Fruit fly (Drosophila melanogaster) whole organism, embryonic: Measurements from ENCODE around the gene CNMaR.

Source experiments
- ATbp ChIP-seq: fragments of 200-800 bp; sonication (Bioruptor generic); optimal IDR thresholded peaks from 2 replicates; lab custom pipeline; 2017; ENCODE audit warnings: missing biosample characterization, mild to moderate bottlenecking, missing genetic modification characterization, missing genetic modification reagents
- Bdp1 ChIP-seq: fragments of 200-800 bp; sonication (Bioruptor generic); optimal IDR thresholded peaks from 3 replicates; lab custom pipeline; 2016; ENCODE audit warnings: missing biosample characterization, missing genetic modification characterization
- CG11560 ChIP-seq: fragments of 200-800 bp; sonication (Bioruptor generic); IDR thresholded peaks from 3 replicates; pipeline ENCODE4 v1.3.6; 2022; ENCODE audit warnings: missing biosample characterization, missing genetic modification characterization
- CG12391 ChIP-seq: fragments of 200-800 bp; sonication (Bioruptor generic); optimal IDR thresholded peaks from 3 replicates; lab custom pipeline; 2018; ENCODE audit warnings: missing biosample characterization, mild to moderate bottlenecking, missing genetic modification characterization, moderate library complexity
- CG13775 ChIP-seq: fragments of 200-800 bp; sonication (Bioruptor generic); optimal IDR thresholded peaks from 3 replicates; lab custom pipeline; 2017; ENCODE audit warnings: missing biosample characterization, mild to moderate bottlenecking, missing genetic modification characterization
- CG14965 ChIP-seq: fragments of 200-800 bp; sonication (Bioruptor generic); optimal IDR thresholded peaks from 2 replicates; lab custom pipeline; 2016; ENCODE audit warnings: missing biosample characterization, missing genetic modification characterization, borderline replicate concordance
- CG17328 ChIP-seq: fragments of 200-800 bp; sonication (Bioruptor generic); IDR thresholded peaks from 2 replicates; pipeline ENCODE4 v1.3.6; 2022; ENCODE audit warnings: missing biosample characterization, missing genetic modification characterization
- CG17612 ChIP-seq: fragments of 200-800 bp; sonication (Bioruptor generic); IDR thresholded peaks from 2 replicates; pipeline ENCODE4 v1.3.6; 2022; ENCODE audit warnings: missing biosample characterization, missing genetic modification characterization
- CG31365 ChIP-seq: fragments of 200-800 bp; sonication (Bioruptor generic); optimal IDR thresholded peaks from 2 replicates; lab custom pipeline; 2018; ENCODE audit warnings: missing biosample characterization, mild to moderate bottlenecking, missing genetic modification characterization
- CG31441 ChIP-seq: fragments of 200-800 bp; sonication (Bioruptor generic); IDR thresholded peaks from 2 replicates; pipeline ENCODE4 v1.3.6; 2022; ENCODE audit warnings: missing biosample characterization, missing genetic modification characterization
- CG32532 ChIP-seq: fragments of 200-800 bp; sonication (Bioruptor generic); IDR thresholded peaks from 2 replicates; pipeline ENCODE4 v1.3.6; 2022; ENCODE audit warnings: missing biosample characterization, missing genetic modification characterization
- CG34224 ChIP-seq: fragments of 200-800 bp; sonication (Bioruptor generic); IDR thresholded peaks from 3 replicates; pipeline ENCODE4 v1.3.6; 2022; ENCODE audit warnings: missing biosample characterization, missing genetic modification characterization; ENCODE audit not compliant: partially characterized antibody
- CG34376 ChIP-seq: fragments of 200-800 bp; sonication (Bioruptor generic); optimal IDR thresholded peaks from 2 replicates; lab custom pipeline; 2018; ENCODE audit warnings: missing biosample characterization, mild to moderate bottlenecking, missing genetic modification characterization
- CG4282 ChIP-seq: fragments of 200-800 bp; sonication (Bioruptor generic); optimal IDR thresholded peaks from 2 replicates; lab custom pipeline; 2016; ENCODE audit warnings: missing biosample characterization, missing genetic modification characterization
- CG6175 ChIP-seq: fragments of 200-800 bp; sonication (Bioruptor generic); IDR thresholded peaks from 3 replicates; pipeline ENCODE4 v1.3.6; 2022; ENCODE audit warnings: missing biosample characterization, missing genetic modification characterization
- CG6791 ChIP-seq: fragments of 200-800 bp; sonication (Bioruptor generic); IDR thresholded peaks from 3 replicates; pipeline ENCODE4 v1.3.6; 2022; ENCODE audit warnings: missing biosample characterization, missing genetic modification characterization; ENCODE audit not compliant: partially characterized antibody
- CG7928 ChIP-seq: fragments of 200-800 bp; sonication (Bioruptor generic); optimal IDR thresholded peaks from 2 replicates; lab custom pipeline; 2017; ENCODE audit warnings: missing biosample characterization, mild to moderate bottlenecking, missing genetic modification characterization
- CG8388 ChIP-seq: fragments of 200-800 bp; sonication (Bioruptor generic); optimal IDR thresholded peaks from 2 replicates; lab custom pipeline; 2019; ENCODE audit warnings: missing biosample characterization, mild to moderate bottlenecking, missing genetic modification characterization, moderate library complexity
- CG8765 ChIP-seq: fragments of 200-800 bp; sonication (Bioruptor generic); IDR thresholded peaks from 2 replicates; pipeline ENCODE4 v1.3.6; 2022; ENCODE audit warnings: missing biosample characterization, missing genetic modification characterization
- CG8944 ChIP-seq: fragments of 200-800 bp; sonication (Bioruptor generic); optimal IDR thresholded peaks from 3 replicates; lab custom pipeline; 2016; ENCODE audit warnings: missing biosample characterization, missing genetic modification characterization
- CkIIα-i1 ChIP-seq: fragments of 200-800 bp; sonication (Bioruptor generic); IDR thresholded peaks from 2 replicates; pipeline ENCODE4 v1.3.6; 2022; ENCODE audit warnings: missing biosample characterization, missing genetic modification characterization
- D ChIP-seq, 2 experiments: fragments of 200-800 bp in 1 of 2; fragments of >200 bp in 1 of 2; sonication (Bioruptor generic) in 1 of 2; optimal IDR thresholded peaks; 2 replicates in 1 of 2; 3 replicates in 1 of 2; lab custom pipeline; 2017; ENCODE audit warnings: mild to moderate bottlenecking in 1 of 2, missing biosample characterization in 1 of 2, missing genetic modification characterization in 1 of 2, missing genetic modification reagents in 1 of 2
- Deaf1 ChIP-seq: fragments of 200-800 bp; optimal IDR thresholded peaks from 3 replicates; lab custom pipeline; 2019; ENCODE audit warnings: missing biosample characterization, mild to moderate bottlenecking, missing genetic modification characterization, moderate library complexity
- Dek ChIP-seq: fragments of 200-800 bp; sonication (Bioruptor generic); optimal IDR thresholded peaks from 3 replicates; lab custom pipeline; 2019; ENCODE audit warnings: missing biosample characterization, mild to moderate bottlenecking, missing genetic modification characterization, moderate library complexity
- Fer2 ChIP-seq: fragments of 200-800 bp; sonication (Bioruptor generic); optimal IDR thresholded peaks from 2 replicates; lab custom pipeline; 2018; ENCODE audit warnings: missing biosample characterization, mild to moderate bottlenecking, missing genetic modification characterization, moderate library complexity
- Hr51 ChIP-seq, 2 experiments: fragments of 200-800 bp; sonication (Bioruptor generic); optimal IDR thresholded peaks; 2 replicates in 1 of 2; 3 replicates in 1 of 2; lab custom pipeline; 2016 to 2018; ENCODE audit warnings: missing biosample characterization in 2 of 2, missing genetic modification characterization in 2 of 2, mild to moderate bottlenecking in 1 of 2, moderate library complexity in 1 of 2
- Hsf ChIP-seq: fragments of 200-800 bp; sonication (Bioruptor generic); optimal IDR thresholded peaks from 3 replicates; lab custom pipeline; 2016; ENCODE audit warnings: missing biosample characterization, missing genetic modification characterization
- Lpt ChIP-seq: fragments of >200 bp; optimal IDR thresholded peaks from 2 replicates; lab custom pipeline; 2018; ENCODE audit warnings: missing biosample characterization, missing genetic modification characterization
- MBD-R2 ChIP-seq: fragments of 200-800 bp; sonication (Bioruptor generic); IDR thresholded peaks from 2 replicates; pipeline ENCODE4 v1.3.6; 2022; ENCODE audit warnings: missing biosample characterization, missing genetic modification characterization
- Myb ChIP-seq: fragments of 200-800 bp; sonication (Bioruptor generic); optimal IDR thresholded peaks from 2 replicates; lab custom pipeline; 2016; ENCODE audit warnings: missing biosample characterization, missing genetic modification characterization
- Nf-YA ChIP-seq: fragments of 200-800 bp; sonication (Bioruptor generic); IDR thresholded peaks from 2 replicates; pipeline ENCODE4 v1.3.6; 2022; ENCODE audit warnings: missing biosample characterization, missing genetic modification characterization
- Oli ChIP-seq: fragments of 200-800 bp; sonication (Bioruptor generic); optimal IDR thresholded peaks from 2 replicates; lab custom pipeline; 2018; ENCODE audit warnings: missing biosample characterization, mild to moderate bottlenecking, missing genetic modification characterization, moderate library complexity
- Ssrp ChIP-seq: fragments of 200-800 bp; sonication (Bioruptor generic); optimal IDR thresholded peaks from 2 replicates; lab custom pipeline; 2018; ENCODE audit warnings: missing biosample characterization, mild to moderate bottlenecking, missing genetic modification characterization, moderate library complexity
- Taf1 ChIP-seq: fragments of 200-800 bp; sonication (Bioruptor generic); IDR thresholded peaks from 2 replicates; pipeline ENCODE4 v1.3.6; 2022; ENCODE audit warnings: missing biosample characterization, missing genetic modification characterization
- Trl ChIP-seq, 3 experiments: fragments of >200 bp in 2 of 3; fragments of 200-800 bp in 1 of 3; sonication (Bioruptor generic) in 1 of 3; optimal IDR thresholded peaks; 2 replicates in 1 of 3; 3 replicates in 2 of 3; lab custom pipeline; 2016 to 2017; ENCODE audit warnings: missing biosample characterization in 1 of 3, missing genetic modification characterization in 1 of 3
- ab ChIP-seq: fragments of 200-800 bp; sonication (Bioruptor generic); optimal IDR thresholded peaks from 2 replicates; lab custom pipeline; 2016; ENCODE audit warnings: missing biosample characterization, missing genetic modification characterization
- bowl ChIP-seq: fragments of 200-800 bp; sonication (Bioruptor generic); IDR thresholded peaks from 2 replicates; pipeline ENCODE4 v1.3.6; 2022; ENCODE audit warnings: missing biosample characterization, missing genetic modification characterization
- cato ChIP-seq: fragments of 200-800 bp; sonication (Bioruptor generic); optimal IDR thresholded peaks from 2 replicates; lab custom pipeline; 2016; ENCODE audit warnings: missing biosample characterization, missing genetic modification characterization, borderline replicate concordance
- crp ChIP-seq, 2 experiments: fragments of 200-800 bp; sonication (Bioruptor generic); optimal IDR thresholded peaks; 2 replicates in 1 of 2; 3 replicates in 1 of 2; lab custom pipeline; 2017; ENCODE audit warnings: missing biosample characterization in 2 of 2, missing genetic modification characterization in 2 of 2, mild to moderate bottlenecking in 1 of 2, moderate library complexity in 1 of 2
- dati ChIP-seq: fragments of 200-800 bp; sonication (Bioruptor generic); IDR thresholded peaks from 2 replicates; pipeline ENCODE4 v1.3.6; 2022; ENCODE audit warnings: missing biosample characterization, missing genetic modification characterization
- dmrt11E ChIP-seq: fragments of 200-800 bp; sonication (Bioruptor generic); optimal IDR thresholded peaks from 3 replicates; lab custom pipeline; 2018; ENCODE audit warnings: missing biosample characterization, mild to moderate bottlenecking, missing genetic modification characterization, moderate library complexity
- exex ChIP-seq: fragments of 200-800 bp; sonication (Bioruptor generic); optimal IDR thresholded peaks from 4 replicates; lab custom pipeline; 2018; ENCODE audit warnings: missing biosample characterization, mild to moderate bottlenecking, missing genetic modification characterization, moderate library complexity
- grn ChIP-seq: fragments of 200-800 bp; sonication (Bioruptor generic); optimal IDR thresholded peaks from 3 replicates; lab custom pipeline; 2017; ENCODE audit warnings: missing biosample characterization, missing genetic modification characterization
- mirr ChIP-seq: fragments of 200-800 bp; sonication (Bioruptor generic); optimal IDR thresholded peaks from 3 replicates; lab custom pipeline; 2018; ENCODE audit warnings: missing biosample characterization, mild to moderate bottlenecking, missing genetic modification characterization
- oc ChIP-seq: fragments of 200-800 bp; sonication (Bioruptor generic); optimal IDR thresholded peaks from 2 replicates; lab custom pipeline; 2018; ENCODE audit warnings: missing biosample characterization, mild to moderate bottlenecking, missing genetic modification characterization, moderate library complexity
- pros ChIP-seq: fragments of 200-800 bp; sonication (Bioruptor generic); optimal IDR thresholded peaks from 3 replicates; lab custom pipeline; 2019; ENCODE audit warnings: missing biosample characterization, mild to moderate bottlenecking, missing genetic modification characterization, moderate library complexity
- repo ChIP-seq: fragments of 200-800 bp; sonication (Bioruptor generic); optimal IDR thresholded peaks from 2 replicates; lab custom pipeline; 2016; ENCODE audit warnings: missing biosample characterization, missing genetic modification characterization
- row ChIP-seq: fragments of 200-800 bp; sonication (Bioruptor generic); IDR thresholded peaks from 3 replicates; pipeline ENCODE4 v1.3.6; 2022; ENCODE audit warnings: missing biosample characterization, missing genetic modification characterization
- sqz ChIP-seq: fragments of 200-800 bp; sonication (Bioruptor generic); optimal IDR thresholded peaks from 3 replicates; lab custom pipeline; 2018; ENCODE audit warnings: missing biosample characterization, mild to moderate bottlenecking, missing genetic modification characterization
- wdn ChIP-seq: fragments of 200-800 bp; sonication (Bioruptor generic); IDR thresholded peaks from 2 replicates; pipeline ENCODE4 v1.3.6; 2022; ENCODE audit warnings: missing biosample characterization, missing genetic modification characterization

CNMaR gene

dm6 chr3L:9698193-9698642, 54.3 kb downstream of the CNMaR start, which contains the start of gene Ubc4 (continued):
- TF ChIP-seq CG34224 (peak; percentile 87), ab (GFP tag; lab: Kevin White, UChicago) (no peak), Hsf (GFP tag; lab: Kevin White, UChicago) (no peak), Myb (peak; percentile 92), CG11560 (tag; lab: Robert Waterston, UW) (no peak), CG6791 (GFP tag; lab: Robert Waterston, UW) (peak; percentile 84), Dek (tag; lab: Kevin White, UChicago) (no peak), ATbp (no peak), wdn (GFP tag; lab: Robert Waterston, UW) (no peak), crp (GFP tag; optimal IDR thresholded peaks at IDR 0.05; lab: Kevin White, UChicago) (no peak), CG14965 (no peak), Deaf1 (no peak), Nf-YA (GFP tag; lab: Robert Waterston, UW) (no peak), CG32532 (GFP tag; lab: Robert Waterston, UW) (peak; percentile 32; the same call in 1 of the 2 replicates), dati (GFP tag; lab: Robert Waterston, UW) (no peak), Trl (optimal IDR thresholded peaks at IDR 0.05; lab: Kevin White, UChicago) (peak in 1 of 2 experiments; percentile 30), Trl (GFP tag; optimal IDR thresholded peaks at IDR 0.05; lab: Kevin White, UChicago) (no peak), CG8944 (GFP tag; lab: Kevin White, UChicago) (no peak), D (optimal IDR thresholded peaks at IDR 0.05; lab: Kevin White, UChicago) (no peak), D (GFP tag; optimal IDR thresholded peaks at IDR 0.05; lab: Kevin White, UChicago) (no peak), Oli (tag; lab: Kevin White, UChicago) (no peak), CG8388 (GFP tag; lab: Kevin White, UChicago) (no peak), CG4282 (GFP tag; lab: Kevin White, UChicago) (no peak), row (GFP tag; lab: Robert Waterston, UW) (peak; percentile 66), CkIIα-i1 (GFP tag; lab: Robert Waterston, UW) (no peak), CG17612 (GFP tag; lab: Robert Waterston, UW) (no peak), CG13775 (GFP tag; lab: Kevin White, UChicago) (no peak), CG34376 (GFP tag; lab: Kevin White, UChicago) (peak; percentile 3), mirr (GFP tag; lab: Kevin White, UChicago) (no peak), CG8765 (GFP tag; lab: Robert Waterston, UW) (no peak), CG31441 (GFP tag; lab: Robert Waterston, UW) (no peak), Taf1 (GFP tag; lab: Robert Waterston, UW) (no peak), grn (no peak), sqz (GFP tag; lab: Kevin White, UChicago) (no peak), Lpt (GFP tag; lab: Kevin White, UChicago) (no peak), CG7928 (no peak), Bdp1 (GFP tag; lab: Kevin White, UChicago) (no peak), CG17328 (GFP tag; lab: Robert Waterston, UW) (no peak), dmrt11E (tag; lab: Kevin White, UChicago) (no peak), pros (no peak), Fer2 (tag; lab: Kevin White, UChicago) (no peak), CG6175 (GFP tag; lab: Robert Waterston, UW) (no peak), CG31365 (tag; lab: Kevin White, UChicago) (no peak), cato (GFP tag; lab: Kevin White, UChicago) (no peak), MBD-R2 (peak; percentile 56; the same call in 1 of the 2 replicates), Hr51 (GFP tag; optimal IDR thresholded peaks at IDR 0.05; lab: Kevin White, UChicago) (no peak), bowl (GFP tag; lab: Robert Waterston, UW) (no peak), exex (tag; lab: Kevin White, UChicago) (no peak), oc (tag; lab: Kevin White, UChicago) (no peak), repo (GFP tag; lab: Kevin White, UChicago) (peak; percentile 8), CG12391 (tag; lab: Kevin White, UChicago) (no peak), Ssrp (no peak)
